Worm (Caenorhabditis elegans): ENCODE results near the gene srxa-14.

Gene srxa-14

DNA sequence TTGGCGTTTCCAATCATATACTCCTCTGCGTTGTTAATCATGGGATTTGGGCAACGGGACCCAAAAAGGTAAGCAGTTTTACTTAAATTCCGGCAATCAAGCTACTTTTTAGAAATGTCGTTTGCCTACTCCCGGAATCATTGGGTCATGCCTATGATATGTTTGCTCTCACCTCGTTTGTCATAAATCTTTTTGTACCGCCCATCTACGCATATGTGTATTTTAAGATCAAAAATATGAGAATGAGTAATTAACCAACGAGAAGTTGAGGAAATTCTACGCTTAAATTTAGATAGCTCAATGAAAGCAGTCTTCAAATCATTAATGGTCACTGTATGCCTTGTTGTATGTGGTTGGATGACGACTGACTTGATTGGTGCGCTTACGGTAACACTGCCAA lies 42.9 kb downstream of the srxa-14 start:
- no peak for TF ChIP-seq unc-62 (GFP tag; optimal IDR thresholded peaks at IDR 0.05)
- no peak for TF ChIP-seq drap-1 (GFP tag; optimal IDR thresholded peaks at IDR 0.05)
- TF ChIP-seq nhr-28 (tag; optimal IDR thresholded peaks at IDR 0.05): no peak
- TF ChIP-seq bed-3 (GFP tag; optimal IDR thresholded peaks at IDR 0.05): no peak

DNA sequence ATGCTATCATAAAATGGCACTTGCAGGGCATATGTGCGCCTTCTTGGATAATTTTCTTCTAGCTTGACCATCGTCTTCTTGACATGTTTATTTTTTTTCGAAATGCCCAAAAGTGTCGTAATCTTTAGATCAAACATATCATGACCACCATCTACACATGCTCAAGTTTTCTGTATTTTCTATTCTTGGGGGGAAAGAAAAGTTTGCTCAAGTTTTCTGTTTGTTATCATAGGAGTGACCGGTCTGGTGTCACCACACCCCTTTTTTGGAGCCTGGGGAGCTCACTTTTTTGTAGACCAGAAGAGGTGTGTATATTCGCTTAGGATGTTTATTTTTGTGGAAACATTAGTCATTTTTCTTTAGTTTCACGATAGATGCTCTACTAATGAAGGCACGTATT lies 46.0 kb downstream of the srxa-14 start, which contains the start of gene klf-2:
Gene klf-2 (plus strand): TSS at position 301 of the 400 bp plus-strand sequence.
- TF ChIP-seq hlh-1 (tag; optimal IDR thresholded peaks at IDR 0.05) (no peak), lin-32 (GFP tag; optimal IDR thresholded peaks at IDR 0.05) (no peak)

DNA sequence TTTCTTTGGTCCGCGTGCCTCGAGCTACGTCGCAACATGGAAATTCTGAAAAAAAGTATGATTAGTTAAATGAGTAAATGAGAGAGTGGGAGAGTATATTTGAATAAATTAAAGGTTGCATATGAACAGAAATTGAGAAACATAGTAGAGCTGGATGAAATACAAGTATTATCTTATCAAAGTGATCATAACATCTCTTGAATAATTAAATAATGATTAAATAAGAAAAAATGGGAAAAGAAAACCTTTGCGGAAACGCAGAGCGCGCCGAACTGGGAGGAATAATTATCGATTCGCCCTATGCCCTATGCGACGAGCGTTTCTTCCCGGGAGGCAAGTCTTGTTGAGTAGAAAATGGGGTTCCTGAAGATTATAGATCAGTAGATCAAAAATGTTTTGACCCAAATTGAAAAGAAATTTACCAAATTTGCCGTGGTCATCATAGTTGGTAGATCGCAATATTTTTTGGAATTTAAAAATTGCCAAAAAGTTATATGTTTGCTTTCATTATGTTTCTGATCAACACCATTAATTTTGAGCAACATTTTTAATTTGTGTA lies 50.2 kb downstream of the srxa-14 start, which contains the start of gene F53F8.3:
Gene F53F8.3 (minus strand): TSS at position 51 of the 559 bp plus-strand sequence.
- TF ChIP-seq ceh-39 (tag; optimal IDR thresholded peaks at IDR 0.05): no peak
- TF ChIP-seq ceh-43 (GFP tag; optimal IDR thresholded peaks at IDR 0.05): no peak
- TF ChIP-seq nhr-28 (tag; optimal IDR thresholded peaks at IDR 0.05): no peak
- TF ChIP-seq drap-1 (GFP tag; optimal IDR thresholded peaks at IDR 0.05): no peak
- no peak for TF ChIP-seq ces-1 (GFP tag; optimal IDR thresholded peaks at IDR 0.05)
- no peak for TF ChIP-seq lsy-2 (tag; optimal IDR thresholded peaks at IDR 0.05)
- TF ChIP-seq mab-5 (tag; optimal IDR thresholded peaks at IDR 0.05): no peak
- no peak for TF ChIP-seq ceh-83 (GFP tag; optimal IDR thresholded peaks at IDR 0.05)
- no peak for TF ChIP-seq lin-32 (GFP tag; optimal IDR thresholded peaks at IDR 0.05)
- TF ChIP-seq zip-8 (tag; optimal IDR thresholded peaks at IDR 0.05): no peak
